Fruit fly (Drosophila melanogaster): ENCODE measurements around the gene CG42681.

DNA sequence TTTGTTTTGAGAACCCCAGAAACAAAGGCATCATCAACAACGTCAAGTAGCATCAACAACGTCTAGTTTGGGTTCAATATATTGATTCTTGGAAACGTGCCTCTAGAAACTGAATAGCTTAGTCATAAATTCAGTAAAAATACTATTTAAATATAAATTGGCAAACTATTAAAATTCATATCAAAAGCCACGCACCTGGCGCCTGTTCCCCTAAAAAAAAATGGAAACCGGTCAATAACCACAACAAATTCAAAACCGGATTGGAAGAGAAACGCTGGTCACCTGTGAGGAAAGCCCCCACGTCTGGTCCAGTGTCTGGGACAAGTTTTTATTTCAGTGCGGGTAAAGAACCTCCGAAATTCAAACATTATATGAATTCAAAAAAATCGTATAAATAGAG lies 32.0 kb upstream of the CG42681 start, which contains the start of gene CG15282:
- no peak for TF ChIP-seq HHEX (GFP tag; optimal IDR thresholded peaks at IDR 0.05)
- TF ChIP-seq klu (GFP tag; IDR thresholded peaks at IDR 0.05) = no peak
- TF ChIP-seq CG32772 (GFP tag; IDR thresholded peaks at IDR 0.05) = no peak
- TF ChIP-seq CG15696 (tag; optimal IDR thresholded peaks at IDR 0.05) = no peak
- TF ChIP-seq CG31365 (tag; optimal IDR thresholded peaks at IDR 0.05) = no peak
- TF ChIP-seq yki (optimal IDR thresholded peaks at IDR 0.05) = no peak
- TF ChIP-seq scrt (GFP tag; optimal IDR thresholded peaks at IDR 0.05) = no peak
- TF ChIP-seq h (optimal IDR thresholded peaks at IDR 0.05) = no peak
- TF ChIP-seq Ssrp (tag; optimal IDR thresholded peaks at IDR 0.05) = no peak
- TF ChIP-seq CG6654 (GFP tag; optimal IDR thresholded peaks at IDR 0.05) = no peak
- no peak for TF ChIP-seq CG32767 (GFP tag; IDR thresholded peaks at IDR 0.05)
- TF ChIP-seq CG6175 (GFP tag; IDR thresholded peaks at IDR 0.05) = no peak
- no peak for TF ChIP-seq chif (GFP tag; optimal IDR thresholded peaks at IDR 0.05)

Data from whole organism, embryonic.